Worm (Caenorhabditis elegans): Measurements from ENCODE around the gene T25C12.3.

DNA sequence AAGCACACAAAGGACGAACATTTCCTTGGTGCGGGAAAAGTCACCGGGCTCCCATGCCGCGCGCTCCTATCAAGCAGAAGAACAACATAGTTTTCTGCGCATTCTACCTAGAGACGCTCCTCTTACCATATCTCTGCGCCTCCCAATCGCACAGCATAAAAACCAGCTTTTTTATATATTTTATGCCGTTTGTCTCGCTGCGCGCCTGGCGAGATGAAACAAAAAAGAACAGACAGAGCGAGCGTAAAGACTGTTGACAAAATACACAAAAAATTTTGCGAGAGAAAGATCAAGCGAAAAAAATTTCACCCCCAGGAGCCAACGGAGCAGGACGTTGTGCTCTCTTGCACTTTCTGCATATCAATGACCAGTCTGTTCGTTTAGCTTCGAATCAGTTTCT is 22.1 kb downstream of the T25C12.3 start:
- no peak for TF ChIP-seq ztf-11 (tag; optimal IDR thresholded peaks at IDR 0.05)
- no peak for TF ChIP-seq nhr-11 (tag; optimal IDR thresholded peaks at IDR 0.05)
- TF ChIP-seq zag-1 (tag; optimal IDR thresholded peaks at IDR 0.05) = no peak
- no peak for TF ChIP-seq unc-62 (GFP tag; optimal IDR thresholded peaks at IDR 0.05)
- no peak for TF ChIP-seq pag-3 (tag; optimal IDR thresholded peaks at IDR 0.05; ENCODE audit: borderline replicate concordance, insufficient read depth)
- TF ChIP-seq elt-3 (tag; optimal IDR thresholded peaks at IDR 0.05) = no peak
- TF ChIP-seq mep-1 (tag; optimal IDR thresholded peaks at IDR 0.05) = no peak
- TF ChIP-seq ceh-63 (GFP tag; optimal IDR thresholded peaks at IDR 0.05) = no peak
- TF ChIP-seq ces-1 (GFP tag; optimal IDR thresholded peaks at IDR 0.05) = no peak
- TF ChIP-seq unc-98 (GFP tag; IDR thresholded peaks at IDR 0.05) = no peak
- no peak for TF ChIP-seq nhr-237 (tag; optimal IDR thresholded peaks at IDR 0.05)
- no peak for TF ChIP-seq lir-3 (tag; optimal IDR thresholded peaks at IDR 0.05; ENCODE audit: poor library complexity)
- no peak for TF ChIP-seq snpc-4 (tag; optimal IDR thresholded peaks at IDR 0.05)
- TF ChIP-seq ztf-4 (tag; optimal IDR thresholded peaks at IDR 0.05) = no peak
